Worm (Caenorhabditis elegans): ENCODE measurements around the gene F35E8.7.

DNA sequence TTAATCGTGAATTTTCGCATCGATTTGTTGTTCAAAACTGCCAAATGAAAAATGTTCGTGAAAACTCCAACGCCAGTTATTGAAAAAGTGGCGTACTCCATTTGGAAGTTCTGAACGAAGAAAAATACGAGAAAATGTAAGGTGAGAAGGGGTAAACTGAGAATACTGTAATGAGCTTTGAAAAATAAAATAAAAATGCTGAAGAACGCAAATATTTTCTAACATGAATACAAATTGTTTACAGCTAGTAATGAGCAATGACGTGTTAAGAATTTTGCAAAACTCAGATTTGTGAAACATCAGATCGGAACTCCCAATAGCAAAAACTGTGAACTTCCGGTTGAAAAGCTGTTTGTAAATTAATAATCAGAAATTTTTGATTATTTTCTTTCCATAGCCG lies 18.6 kb downstream of the F35E8.7 start, which contains the start of gene srw-26:
- TF ChIP-seq lir-3 (tag; optimal IDR thresholded peaks at IDR 0.05; ENCODE audit: poor library complexity): no peak
- no peak for TF ChIP-seq grh-1 (GFP tag; IDR thresholded peaks at IDR 0.05)
- TF ChIP-seq lsy-2 (tag; optimal IDR thresholded peaks at IDR 0.05): no peak
- TF ChIP-seq jun-1 (tag; optimal IDR thresholded peaks at IDR 0.05): no peak
- no peak for TF ChIP-seq mef-2 (tag; optimal IDR thresholded peaks at IDR 0.05)
- TF ChIP-seq nhr-19 (GFP tag; conservative IDR thresholded peaks at IDR 0.05): no peak
- no peak for TF ChIP-seq unc-130 (tag; optimal IDR thresholded peaks at IDR 0.05)
- no peak for TF ChIP-seq ama-1 (optimal IDR thresholded peaks at IDR 0.05)
- no peak for TF ChIP-seq ceh-82 (tag; optimal IDR thresholded peaks at IDR 0.05)
- no peak for TF ChIP-seq nhr-11 (tag; optimal IDR thresholded peaks at IDR 0.05)
- TF ChIP-seq nhr-12 (tag; optimal IDR thresholded peaks at IDR 0.05): no peak
- no peak for TF ChIP-seq fkh-8 (tag; optimal IDR thresholded peaks at IDR 0.05)
- TF ChIP-seq ceh-8 (GFP tag; optimal IDR thresholded peaks at IDR 0.05): no peak

Data from whole organism, L1 larva.